Worm (Caenorhabditis elegans) whole organism, L3 larva: ENCODE measurements around the gene Y43F8B.18.

Source experiments
- ceh-82 ChIP-seq: fragments of 150-350 bp; optimal IDR thresholded peaks from 2 replicates; lab custom pipeline; 2014; ENCODE audit warnings: missing biosample characterization, missing genetic modification characterization
- elt-3 ChIP-seq, 3 experiments: fragments of 150-350 bp in 1 of 3; sonication (generic microtip) in 2 of 3; optimal IDR thresholded peaks; 2 replicates in 2 of 3; 4 replicates in 1 of 3; lab custom pipeline; 2014 to 2017; ENCODE audit warnings: missing biosample characterization in 3 of 3, missing genetic modification characterization in 3 of 3

DNA sequence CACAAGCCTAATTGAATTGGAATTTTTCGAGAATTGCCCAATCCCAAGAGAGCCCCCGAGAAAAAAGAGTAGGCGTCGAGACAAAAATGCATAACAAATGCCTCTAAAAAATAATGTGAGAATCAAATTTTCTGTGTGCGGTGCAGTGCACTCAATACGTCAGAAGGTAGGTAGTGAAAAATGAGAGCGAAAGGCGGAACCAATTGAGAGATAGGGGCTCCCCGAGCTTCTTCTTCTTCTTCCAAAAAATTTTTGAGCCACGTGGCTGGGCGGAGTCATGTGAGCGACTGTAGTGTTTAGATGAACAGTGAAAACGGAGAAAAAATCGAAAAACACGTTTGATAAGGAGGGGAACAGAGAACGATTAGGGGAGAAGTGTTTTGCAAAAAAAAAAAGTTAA, 38.8 kb downstream of the Y43F8B.18 start:
- no peak for TF ChIP-seq elt-3 (tag; optimal IDR thresholded peaks at IDR 0.05; lab: Kevin White, UChicago)
- TF ChIP-seq ceh-82 (tag; lab: Kevin White, UChicago) = no peak
